Worm (Caenorhabditis elegans): ENCODE results near the gene C06E7.4.

ce11 chrIV:5811079-5811622 lies 48.6 kb downstream of the C06E7.4 start:
- TF ChIP-seq R02D3.7 (tag; optimal IDR thresholded peaks at IDR 0.05), result no peak
- no peak for TF ChIP-seq unc-62 (GFP tag; optimal IDR thresholded peaks at IDR 0.05)
- no peak for TF ChIP-seq ama-1 (optimal IDR thresholded peaks at IDR 0.05)
- TF ChIP-seq ztf-11 (tag; optimal IDR thresholded peaks at IDR 0.05), result no peak
- no peak for TF ChIP-seq elt-3 (tag; optimal IDR thresholded peaks at IDR 0.05)
- no peak for TF ChIP-seq ceh-82 (tag; optimal IDR thresholded peaks at IDR 0.05)
- TF ChIP-seq lsy-2 (tag; optimal IDR thresholded peaks at IDR 0.05), result no peak
- no peak for TF ChIP-seq lin-13 (GFP tag; optimal IDR thresholded peaks at IDR 0.05)
